Fruit fly (Drosophila melanogaster) whole organism, wandering third instar larva: ENCODE results near the gene Dscam4.

Experiments used
- Abd-B ChIP-seq: fragments of >200 bp; optimal IDR thresholded peaks from 2 replicates; lab custom pipeline; 2017; ENCODE audit warnings: missing biosample characterization, missing genetic modification characterization
- CG32264 ChIP-seq: fragments of 200-800 bp; sonication (Bioruptor generic); optimal IDR thresholded peaks from 2 replicates; lab custom pipeline; 2016; ENCODE audit warnings: missing biosample characterization, missing genetic modification characterization
- CG9705 ChIP-seq: fragments of 200-800 bp; sonication (Bioruptor generic); optimal IDR thresholded peaks from 2 replicates; lab custom pipeline; 2018; ENCODE audit warnings: missing biosample characterization, mild to moderate bottlenecking, missing genetic modification characterization
- CrebA ChIP-seq: fragments of 200-800 bp; sonication (Bioruptor generic); optimal IDR thresholded peaks from 2 replicates; lab custom pipeline; 2016; ENCODE audit warnings: missing biosample characterization, mild to moderate bottlenecking, missing genetic modification characterization, borderline replicate concordance
- Dif ChIP-seq: fragments of 200-275, 200-300 bp; sonication (Bioruptor generic); optimal IDR thresholded peaks from 2 replicates; lab custom pipeline; 2018; ENCODE audit warnings: missing biosample characterization, missing genetic modification characterization; ENCODE audit not compliant: partially characterized antibody
- GATAd ChIP-seq: sonication (Bioruptor generic); optimal IDR thresholded peaks from 2 replicates; lab custom pipeline; 2016; ENCODE audit warnings: missing biosample characterization, missing genetic modification characterization
- HLH106 ChIP-seq: fragments of 200-800 bp; optimal IDR thresholded peaks from 3 replicates; lab custom pipeline; 2019; ENCODE audit warnings: missing biosample characterization, mild to moderate bottlenecking, missing genetic modification characterization, moderate library complexity
- Hnf4 ChIP-seq: fragments of 200-800 bp; sonication (Bioruptor generic); optimal IDR thresholded peaks from 2 replicates; lab custom pipeline; 2016; ENCODE audit warnings: missing biosample characterization, mild to moderate bottlenecking, missing genetic modification characterization
- Hr78 ChIP-seq: fragments of >200 bp; optimal IDR thresholded peaks from 2 replicates; lab custom pipeline; 2017; ENCODE audit warnings: missing biosample characterization, missing genetic modification characterization
- Hr83 ChIP-seq: fragments of 200-300 bp; sonication (Bioruptor generic); optimal IDR thresholded peaks from 2 replicates; lab custom pipeline; 2016; ENCODE audit warnings: missing biosample characterization, mild to moderate bottlenecking, missing genetic modification characterization, moderate library complexity; ENCODE audit not compliant: poor library complexity, severe bottlenecking
- Jra ChIP-seq: sonication (Bioruptor generic); optimal IDR thresholded peaks from 2 replicates; lab custom pipeline; 2016; ENCODE audit warnings: missing biosample characterization, missing genetic modification characterization
- Mio ChIP-seq: sonication (Bioruptor generic); optimal IDR thresholded peaks from 2 replicates; lab custom pipeline; 2016; ENCODE audit warnings: missing biosample characterization, missing genetic modification characterization
- Myc ChIP-seq: fragments of >200 bp; optimal IDR thresholded peaks from 2 replicates; lab custom pipeline; 2017
- N ChIP-seq: fragments of >200 bp; optimal IDR thresholded peaks from 2 replicates; lab custom pipeline; 2018; ENCODE audit warnings: missing biosample characterization, missing external identifiers, missing genetic modification characterization
- OdsH ChIP-seq: fragments of 200-800 bp; sonication (Bioruptor generic); optimal IDR thresholded peaks from 2 replicates; lab custom pipeline; 2016; ENCODE audit warnings: missing biosample characterization, mild to moderate bottlenecking, missing genetic modification characterization
- Sp1 ChIP-seq: fragments of 200-800 bp; sonication (Bioruptor generic); optimal IDR thresholded peaks from 3 replicates; lab custom pipeline; 2019; ENCODE audit warnings: missing biosample characterization, mild to moderate bottlenecking, missing genetic modification characterization, moderate library complexity
- br ChIP-seq: fragments of 200-800 bp; sonication (Bioruptor generic); optimal IDR thresholded peaks from 2 replicates; lab custom pipeline; 2016; ENCODE audit warnings: missing biosample characterization, missing genetic modification characterization
- brk ChIP-seq: fragments of 200-800 bp; sonication (Bioruptor generic); optimal IDR thresholded peaks from 2 replicates; lab custom pipeline; 2016; ENCODE audit warnings: missing biosample characterization, mild to moderate bottlenecking, missing genetic modification characterization
- dl ChIP-seq, 2 experiments: fragments of 175-275, 200-275 bp in 1 of 2; fragments of 200-275 bp in 1 of 2; sonication (Bioruptor generic); optimal IDR thresholded peaks; lab custom pipeline; 2018; ENCODE audit warnings: mild to moderate bottlenecking in 2 of 2, missing biosample characterization in 2 of 2, missing genetic modification characterization in 2 of 2, moderate library complexity in 2 of 2; ENCODE audit not compliant: partially characterized antibody in 2 of 2, insufficient read depth in 1 of 2
- dmrt93B ChIP-seq: fragments of 200-800 bp; sonication (Bioruptor generic); optimal IDR thresholded peaks from 2 replicates; lab custom pipeline; 2018; ENCODE audit warnings: missing biosample characterization, mild to moderate bottlenecking, missing genetic modification characterization
- dsf ChIP-seq: sonication (Bioruptor generic); optimal IDR thresholded peaks from 2 replicates; lab custom pipeline; 2016; ENCODE audit warnings: missing biosample characterization, missing genetic modification characterization, borderline replicate concordance
- ey ChIP-seq: fragments of 200-800 bp; sonication (Bioruptor generic); optimal IDR thresholded peaks from 2 replicates; lab custom pipeline; 2016; ENCODE audit warnings: missing biosample characterization, missing genetic modification characterization
- foxo ChIP-seq, 2 experiments: fragments of 200-800 bp; sonication (Bioruptor generic); optimal IDR thresholded peaks; 2 replicates in 1 of 2; 3 replicates in 1 of 2; lab custom pipeline; 2016 to 2017; ENCODE audit warnings: missing biosample characterization in 2 of 2, missing genetic modification characterization in 2 of 2
- fru ChIP-seq: fragments of 200-800 bp; sonication (Bioruptor generic); optimal IDR thresholded peaks from 3 replicates; lab custom pipeline; 2016; ENCODE audit warnings: missing biosample characterization, mild to moderate bottlenecking, missing genetic modification characterization
- h ChIP-seq: fragments of 200-800 bp; sonication (Bioruptor generic); optimal IDR thresholded peaks from 3 replicates; lab custom pipeline; 2016; ENCODE audit warnings: missing biosample characterization, mild to moderate bottlenecking, missing genetic modification characterization
- jim ChIP-seq: fragments of 175-275, 200-325 bp; sonication (Bioruptor generic); optimal IDR thresholded peaks from 2 replicates; lab custom pipeline; 2016; ENCODE audit warnings: missing biosample characterization, mild to moderate bottlenecking, missing genetic modification characterization
- lola ChIP-seq: fragments of >200 bp; optimal IDR thresholded peaks from 2 replicates; lab custom pipeline; 2017; ENCODE audit warnings: missing biosample characterization, missing genetic modification characterization
- pan ChIP-seq: fragments of >200 bp; optimal IDR thresholded peaks from 2 replicates; lab custom pipeline; 2017
- psq ChIP-seq: fragments of 200-800 bp; sonication (Bioruptor generic); optimal IDR thresholded peaks from 3 replicates; lab custom pipeline; 2017; ENCODE audit warnings: missing biosample characterization, mild to moderate bottlenecking, missing genetic modification characterization, moderate library complexity
- rgr ChIP-seq: fragments of 200-800 bp; sonication (Bioruptor generic); optimal IDR thresholded peaks from 3 replicates; lab custom pipeline; 2016; ENCODE audit warnings: missing biosample characterization, mild to moderate bottlenecking, missing genetic modification characterization
- sage ChIP-seq: fragments of 200-800 bp; sonication (Bioruptor generic); optimal IDR thresholded peaks from 2 replicates; lab custom pipeline; 2016; ENCODE audit warnings: missing biosample characterization, mild to moderate bottlenecking, missing genetic modification characterization
- sv ChIP-seq: fragments of 200-800 bp; sonication (Bioruptor generic); optimal IDR thresholded peaks from 3 replicates; lab custom pipeline; 2016; ENCODE audit warnings: missing biosample characterization, missing genetic modification characterization
- tai ChIP-seq: sonication (Bioruptor generic); optimal IDR thresholded peaks from 2 replicates; lab custom pipeline; 2016; ENCODE audit warnings: missing biosample characterization, missing genetic modification characterization
- usp ChIP-seq: fragments of >200 bp; optimal IDR thresholded peaks from 2 replicates; lab custom pipeline; 2017; ENCODE audit warnings: missing biosample characterization, missing genetic modification characterization
- woc ChIP-seq: sonication (Bioruptor generic); optimal IDR thresholded peaks from 2 replicates; lab custom pipeline; 2016; ENCODE audit warnings: missing biosample characterization, mild to moderate bottlenecking, missing genetic modification characterization

Dscam4 gene

DNA sequence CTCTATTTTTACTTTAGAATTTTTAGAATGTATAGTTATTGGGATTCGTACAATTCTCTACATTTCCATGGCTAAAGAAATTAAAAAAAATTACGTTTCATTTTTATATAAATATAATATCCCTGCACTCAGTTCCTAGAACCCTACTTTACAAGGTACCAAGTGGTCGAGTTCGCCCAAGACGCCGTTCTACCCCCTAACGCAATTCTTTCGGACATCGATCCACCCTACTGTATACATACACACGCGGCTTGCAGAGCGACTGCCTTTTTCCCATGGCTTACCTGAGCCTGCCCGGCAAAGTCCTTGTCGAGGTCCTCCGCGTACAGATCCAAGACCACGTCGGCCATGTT lies 76.3 kb downstream of the Dscam4 start:
- peak; percentile 0 for TF ChIP-seq OdsH (GFP tag; lab: Kevin White, UChicago)
- no peak for TF ChIP-seq tai (GFP tag; lab: Kevin White, UChicago)
- peak; percentile 1 for TF ChIP-seq ey (GFP tag; lab: Kevin White, UChicago)
- peak in 1 of 2 experiments; percentile 0 for TF ChIP-seq foxo (GFP tag; optimal IDR thresholded peaks at IDR 0.05; lab: Kevin White, UChicago)
- peak; percentile 24 for TF ChIP-seq rgr (GFP tag; lab: Kevin White, UChicago)
- TF ChIP-seq psq (GFP tag; lab: Kevin White, UChicago): peak; percentile 14
- no peak for TF ChIP-seq dl (GFP tag; optimal IDR thresholded peaks at IDR 0.05; lab: Kevin White, UChicago; ENCODE audit: insufficient read depth in 1 of 2, partially characterized antibody in 2 of 2)
- no peak for TF ChIP-seq Dif
- no peak for TF ChIP-seq HLH106 (tag; lab: Kevin White, UChicago)
- no peak for TF ChIP-seq sage (GFP tag; lab: Kevin White, UChicago)
- TF ChIP-seq dsf: no peak
- no peak for TF ChIP-seq CrebA
- no peak for TF ChIP-seq usp (GFP tag; lab: Kevin White, UChicago)
- TF ChIP-seq woc (GFP tag; lab: Kevin White, UChicago): peak; percentile 14

DNA sequence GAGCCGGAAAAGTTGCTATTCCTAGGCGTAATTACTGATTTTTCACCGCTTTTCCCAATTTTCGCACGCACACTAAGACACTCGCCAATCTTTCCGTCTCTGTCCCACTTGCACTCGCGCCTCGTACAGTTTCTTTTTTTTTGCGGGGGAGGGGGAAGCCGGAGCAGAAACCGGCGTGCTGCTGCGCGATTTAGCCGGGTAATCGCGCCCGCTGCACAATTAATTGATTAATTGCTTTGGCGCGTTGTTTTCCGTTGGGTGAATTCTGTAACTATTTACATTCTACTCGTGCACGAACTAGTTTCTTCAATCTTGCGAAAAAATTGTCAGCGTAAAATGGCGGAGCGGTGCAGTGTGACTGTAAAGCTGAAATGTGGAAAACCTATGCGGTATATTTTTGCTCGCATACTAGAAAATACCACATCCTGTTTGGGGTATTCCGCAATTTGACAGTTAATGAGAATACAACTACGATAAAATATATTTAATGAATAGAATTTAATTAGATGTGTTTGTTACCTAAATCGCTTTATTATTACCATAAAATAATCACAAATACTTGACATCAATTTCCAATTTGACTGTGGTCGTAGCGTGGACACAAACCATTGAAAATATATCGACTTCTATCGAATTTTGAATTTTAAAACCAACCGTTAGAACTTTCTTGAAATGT lies 76.8 kb downstream of the Dscam4 start, which contains the start of gene Cpsf6:
Gene Cpsf6 (minus strand): TSS at position 362 of the 676 bp plus-strand sequence.
- TF ChIP-seq h (GFP tag; lab: Kevin White, UChicago) (peak; percentile 40), N (GFP tag; lab: Kevin White, UChicago) (peak; percentile 14), ey (GFP tag; lab: Kevin White, UChicago) (peak; percentile 18), sage (GFP tag; lab: Kevin White, UChicago) (no peak), CrebA (no peak), Hr78 (GFP tag; lab: Kevin White, UChicago) (no peak), Hr83 (GFP tag; lab: Kevin White, UChicago) (no peak), jim (GFP tag; lab: Kevin White, UChicago) (peak; percentile 86), Jra (GFP tag; lab: Kevin White, UChicago) (peak; percentile 28), brk (peak; percentile 68), dmrt93B (GFP tag; lab: Kevin White, UChicago) (no peak), Hnf4 (GFP tag; lab: Kevin White, UChicago) (peak; percentile 46), Sp1 (GFP tag; lab: Kevin White, UChicago) (peak; percentile 9), Dif (no peak), Abd-B (GFP tag; lab: Kevin White, UChicago) (no peak), br (GFP tag; lab: Kevin White, UChicago) (peak; percentile 21), foxo (GFP tag; optimal IDR thresholded peaks at IDR 0.05; lab: Kevin White, UChicago) (peak in 1 of 2 experiments; percentile 24), GATAd (GFP tag; lab: Kevin White, UChicago) (no peak), dsf (no peak), usp (GFP tag; lab: Kevin White, UChicago) (no peak), fru (GFP tag; lab: Kevin White, UChicago) (no peak), CG9705 (GFP tag; lab: Kevin White, UChicago) (peak; percentile 30), lola (GFP tag; lab: Kevin White, UChicago) (no peak), sv (GFP tag; lab: Kevin White, UChicago) (peak; percentile 50), psq (GFP tag; lab: Kevin White, UChicago) (no peak), Mio (GFP tag; lab: Kevin White, UChicago) (no peak), pan (lab: Kevin White, UChicago) (no peak), Myc (lab: Kevin White, UChicago) (no peak), CG32264 (GFP tag; lab: Kevin White, UChicago) (no peak), rgr (GFP tag; lab: Kevin White, UChicago) (peak; percentile 10), HLH106 (tag; lab: Kevin White, UChicago) (peak; percentile 62)

DNA sequence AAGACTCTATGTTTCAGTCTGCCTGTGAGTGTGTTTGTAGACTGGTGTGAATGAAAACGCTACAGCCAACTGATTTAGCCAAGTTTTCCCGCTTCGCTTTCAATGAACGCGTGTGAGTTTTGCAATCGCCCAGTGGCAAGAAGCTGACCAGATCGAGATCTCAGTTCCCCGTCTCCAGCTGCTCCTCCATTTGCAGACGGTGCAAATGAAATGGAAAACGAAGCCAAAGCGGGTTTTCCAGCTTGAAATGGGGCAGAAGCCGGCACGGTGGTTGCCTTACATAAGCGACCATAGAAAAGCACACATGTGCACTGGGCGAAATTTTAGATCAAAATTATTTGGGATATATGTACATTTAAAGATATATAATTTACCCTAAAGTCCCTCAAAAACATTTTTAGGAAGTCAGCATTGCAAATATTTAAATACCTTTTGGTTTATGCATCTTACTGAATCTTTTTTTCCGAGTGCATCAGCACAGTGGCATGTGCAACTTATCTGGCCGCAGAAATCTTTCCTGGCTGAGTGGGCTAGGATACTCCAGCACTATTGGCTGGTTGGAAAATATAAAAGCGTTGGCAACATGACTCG lies 80.6 kb downstream of the Dscam4 start, which contains the start of gene CG43059:
Gene CG43059 (minus strand): TSS at position 51 of the 591 bp plus-strand sequence.
- TF ChIP-seq dmrt93B (GFP tag; lab: Kevin White, UChicago) (no peak), Abd-B (GFP tag; lab: Kevin White, UChicago) (no peak), Sp1 (GFP tag; lab: Kevin White, UChicago) (no peak), Myc (lab: Kevin White, UChicago) (no peak), woc (GFP tag; lab: Kevin White, UChicago) (no peak), Dif (no peak), brk (no peak), fru (GFP tag; lab: Kevin White, UChicago) (no peak), CrebA (no peak), dsf (no peak), pan (lab: Kevin White, UChicago) (no peak), CG9705 (GFP tag; lab: Kevin White, UChicago) (no peak), lola (GFP tag; lab: Kevin White, UChicago) (no peak), rgr (GFP tag; lab: Kevin White, UChicago) (no peak)
